Fruit fly (Drosophila melanogaster): ENCODE measurements around the gene CG12213.
A peak's percentile ranks its signal among the peaks of the same experiment; 100 is the strongest.

DNA sequence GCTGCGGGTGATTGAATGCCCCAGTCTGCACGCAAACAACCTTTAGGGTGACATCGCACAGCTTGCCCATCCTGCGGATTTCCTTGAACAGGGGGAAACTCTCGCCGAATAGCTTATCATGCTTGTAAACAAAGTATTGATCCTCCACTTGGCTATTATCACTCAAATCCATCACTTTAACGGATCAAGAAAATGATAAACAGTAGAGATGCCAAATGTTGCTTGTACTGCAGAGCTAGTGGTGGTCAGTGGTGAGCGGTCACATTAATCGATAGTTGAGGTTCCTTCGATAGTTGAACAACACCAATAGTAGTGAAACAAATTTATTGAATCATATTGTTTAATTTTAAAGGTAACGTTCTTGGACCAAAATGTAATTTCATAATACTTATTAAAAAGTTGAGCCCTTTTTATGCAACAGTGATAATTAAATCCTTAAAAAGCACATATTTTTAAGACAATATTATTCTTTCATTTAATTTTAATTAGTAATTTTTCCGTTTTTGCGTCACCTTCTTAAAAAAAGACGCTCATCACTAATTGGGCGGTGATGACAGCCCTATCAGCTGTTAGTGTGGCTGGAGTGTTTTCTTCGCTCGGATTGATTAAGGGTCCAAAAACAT is 42.8 kb upstream of the CG12213 start, which contains the start of the genes KLHL18 and GCC185:
- TF ChIP-seq Myc (optimal IDR thresholded peaks at IDR 0.05) (peak; percentile 86), Hr78 (GFP tag; optimal IDR thresholded peaks at IDR 0.05) (no peak), h (GFP tag; optimal IDR thresholded peaks at IDR 0.05) (peak; percentile 84), pan (optimal IDR thresholded peaks at IDR 0.05) (no peak), Dfd (GFP tag; optimal IDR thresholded peaks at IDR 0.05) (no peak), br (GFP tag; optimal IDR thresholded peaks at IDR 0.05) (peak; percentile 61)
